Worm (Caenorhabditis elegans) whole organism, L3 larva: ENCODE results near the gene C04B4.1.
"Not testable (repeated sequence)": the region's sequence is repeated elsewhere in the genome, so short reads cannot be mapped to it uniquely, and the experiment has no call there.

Experiments used
- R02D3.7 ChIP-seq: fragments of 150-350 bp; optimal IDR thresholded peaks from 2 replicates; lab custom pipeline; 2014; ENCODE audit warnings: missing biosample characterization, missing genetic modification characterization
- ama-1 ChIP-seq: fragments of 150-350 bp; optimal IDR thresholded peaks from 2 replicates; lab custom pipeline; 2018
- ceh-28 ChIP-seq: fragments of 150-350 bp; optimal IDR thresholded peaks from 2 replicates; lab custom pipeline; 2014; ENCODE audit warnings: missing biosample characterization, missing genetic modification reagents, missing genetic modification characterization
- ceh-82 ChIP-seq: fragments of 150-350 bp; optimal IDR thresholded peaks from 2 replicates; lab custom pipeline; 2014; ENCODE audit warnings: missing biosample characterization, missing genetic modification characterization
- ceh-9 ChIP-seq: sonication (generic microtip); optimal IDR thresholded peaks from 2 replicates; lab custom pipeline; 2018; ENCODE audit warnings: missing biosample characterization, missing genetic modification characterization
- daf-12 ChIP-seq: fragments of 150-350 bp; optimal IDR thresholded peaks from 2 replicates; lab custom pipeline; 2014; ENCODE audit warnings: missing biosample characterization, missing genetic modification reagents, missing genetic modification characterization
- egl-27 ChIP-seq: sonication (generic microtip); optimal IDR thresholded peaks from 4 replicates; lab custom pipeline; 2017; ENCODE audit warnings: missing biosample characterization, missing genetic modification reagents, missing genetic modification characterization
- egl-5 ChIP-seq: fragments of 150-350 bp; optimal IDR thresholded peaks from 2 replicates; lab custom pipeline; 2017; ENCODE audit warnings: missing biosample characterization, missing genetic modification reagents, missing genetic modification characterization, inconsistent platforms
- elt-1 ChIP-seq: fragments of 150-350 bp; optimal IDR thresholded peaks from 2 replicates; lab custom pipeline; 2014; ENCODE audit warnings: missing biosample characterization, missing genetic modification characterization
- elt-2 ChIP-seq: sonication (generic microtip); optimal IDR thresholded peaks from 2 replicates; lab custom pipeline; 2016; ENCODE audit warnings: missing genetic modification reagents, mild to moderate bottlenecking, missing genetic modification characterization, missing compliant biosample characterization
- eor-1 ChIP-seq, 2 experiments: fragments of 150-350 bp; optimal IDR thresholded peaks; 2 replicates each; lab custom pipeline; 2014 to 2018; ENCODE audit warnings: missing biosample characterization in 2 of 2, missing genetic modification characterization in 2 of 2
- fkh-10 ChIP-seq: sonication (generic microtip); optimal IDR thresholded peaks from 2 replicates; lab custom pipeline; 2017; ENCODE audit warnings: missing biosample characterization, missing genetic modification reagents, missing genetic modification characterization
- fkh-2 ChIP-seq: fragments of 150-350 bp; optimal IDR thresholded peaks from 2 replicates; lab custom pipeline; 2014; ENCODE audit warnings: missing biosample characterization, missing genetic modification reagents, missing genetic modification characterization
- fos-1 ChIP-seq: fragments of 150-350 bp; optimal IDR thresholded peaks from 2 replicates; lab custom pipeline; 2014; ENCODE audit warnings: missing biosample characterization, missing genetic modification characterization
- hmg-11 ChIP-seq: sonication (generic microtip); optimal IDR thresholded peaks from 2 replicates; lab custom pipeline; 2016; ENCODE audit warnings: missing genetic modification characterization, missing compliant biosample characterization
- jun-1 ChIP-seq: fragments of 150-350 bp; optimal IDR thresholded peaks from 2 replicates; lab custom pipeline; 2014; ENCODE audit warnings: missing biosample characterization, missing genetic modification reagents, missing genetic modification characterization
- lin-39 ChIP-seq: fragments of 150-350 bp; optimal IDR thresholded peaks from 2 replicates; lab custom pipeline; 2018; ENCODE audit warnings: missing biosample characterization, missing genetic modification reagents, missing genetic modification characterization
- lsy-12 ChIP-seq: sonication (generic microtip); optimal IDR thresholded peaks from 2 replicates; lab custom pipeline; 2016; ENCODE audit warnings: mild to moderate bottlenecking, missing genetic modification characterization, missing compliant biosample characterization
- nfya-1 ChIP-seq: sonication (generic microtip); optimal IDR thresholded peaks from 2 replicates; lab custom pipeline; 2017; ENCODE audit warnings: missing genetic modification characterization, mild to moderate bottlenecking, missing compliant biosample characterization, antibody characterized with exemption, moderate library complexity; ENCODE audit not compliant: insufficient read depth
- nhr-11 ChIP-seq: fragments of 150-350 bp; optimal IDR thresholded peaks from 2 replicates; lab custom pipeline; 2014; ENCODE audit warnings: missing biosample characterization, missing genetic modification characterization
- nhr-12 ChIP-seq: fragments of 150-350 bp; optimal IDR thresholded peaks from 2 replicates; lab custom pipeline; 2014; ENCODE audit warnings: missing biosample characterization, missing genetic modification characterization
- nhr-23 ChIP-seq: fragments of 150-350 bp; optimal IDR thresholded peaks from 2 replicates; lab custom pipeline; 2014; ENCODE audit warnings: missing biosample characterization, missing genetic modification reagents, missing genetic modification characterization
- nhr-237 ChIP-seq: fragments of 150-350 bp; optimal IDR thresholded peaks from 2 replicates; lab custom pipeline; 2014; ENCODE audit warnings: missing biosample characterization, missing genetic modification characterization
- nhr-28 ChIP-seq: fragments of 150-350 bp; optimal IDR thresholded peaks from 2 replicates; lab custom pipeline; 2014; ENCODE audit warnings: missing biosample characterization, missing genetic modification characterization
- nhr-43 ChIP-seq: sonication (generic microtip); optimal IDR thresholded peaks from 2 replicates; lab custom pipeline; 2016; ENCODE audit warnings: mild to moderate bottlenecking, missing genetic modification characterization, missing compliant biosample characterization; ENCODE audit not compliant: poor library complexity, severe bottlenecking
- nhr-76 ChIP-seq: fragments of 150-350 bp; sonication (generic microtip); optimal IDR thresholded peaks from 5 replicates; lab custom pipeline; 2014; ENCODE audit warnings: missing biosample characterization, missing genetic modification characterization
- pha-4 ChIP-seq: fragments of 150-350 bp; optimal IDR thresholded peaks from 2 replicates; lab custom pipeline; 2014; ENCODE audit warnings: missing biosample characterization, missing genetic modification reagents, missing genetic modification characterization
- pqm-1 ChIP-seq: fragments of 150-350 bp; optimal IDR thresholded peaks from 2 replicates; lab custom pipeline; 2017; ENCODE audit warnings: missing biosample characterization, missing genetic modification characterization, inconsistent platforms
- skn-1 ChIP-seq: fragments of 150-350 bp; optimal IDR thresholded peaks from 2 replicates; lab custom pipeline; 2014; ENCODE audit warnings: missing biosample characterization, missing genetic modification characterization
- tbx-2 ChIP-seq: sonication (generic microtip); optimal IDR thresholded peaks from 2 replicates; lab custom pipeline; 2016; ENCODE audit warnings: mild to moderate bottlenecking, missing genetic modification characterization, missing compliant biosample characterization
- unc-39 ChIP-seq: sonication (generic microtip); optimal IDR thresholded peaks from 4 replicates; lab custom pipeline; 2017; ENCODE audit warnings: missing biosample characterization, missing genetic modification characterization
- unc-62 ChIP-seq: fragments of 150-350 bp; sonication (generic microtip); optimal IDR thresholded peaks from 4 replicates; lab custom pipeline; 2014; ENCODE audit warnings: missing biosample characterization, missing genetic modification reagents, missing genetic modification characterization
- zag-1 ChIP-seq: fragments of 150-350 bp; optimal IDR thresholded peaks from 2 replicates; lab custom pipeline; 2014; ENCODE audit warnings: missing biosample characterization, missing genetic modification characterization
- ztf-4 ChIP-seq: fragments of 150-350 bp; optimal IDR thresholded peaks from 2 replicates; lab custom pipeline; 2014; ENCODE audit warnings: missing biosample characterization, missing genetic modification characterization

The C04B4.1 gene

ce11 chrX:12296392-12296791 lies 15.8 kb downstream of the C04B4.1 start, which contains the start of gene W06D11.2:
Gene W06D11.2 (minus strand): TSS chrX:12296730.
- TF ChIP-seq zag-1 (tag; lab: Kevin White, UChicago) (no peak), nhr-12 (tag; lab: Kevin White, UChicago) (no peak), unc-62 (no peak), nfya-1 (tag; lab: Kevin White, UChicago) (no peak), nhr-11 (tag; lab: Kevin White, UChicago) (no peak), jun-1 (tag; lab: Kevin White, UChicago) (no peak), nhr-237 (tag; lab: Kevin White, UChicago) (no peak), egl-5 (tag; lab: Kevin White, UChicago) (no peak), skn-1 (tag; lab: Kevin White, UChicago) (no peak), nhr-43 (no peak), ztf-4 (tag; lab: Kevin White, UChicago) (no peak), hmg-11 (tag; lab: Kevin White, UChicago) (no peak), pha-4 (tag; lab: Kevin White, UChicago) (no peak), fkh-2 (tag; lab: Kevin White, UChicago) (no peak), R02D3.7 (tag; lab: Kevin White, UChicago) (no peak), ceh-9 (no peak), eor-1 (tag; optimal IDR thresholded peaks at IDR 0.05; lab: Kevin White, UChicago) (no peak), egl-27 (tag; lab: Kevin White, UChicago) (no peak)

ce11 chrX:12298324-12298723 lies 17.7 kb downstream of the C04B4.1 start, which contains the start of gene W06D11.3:
Gene W06D11.3 (plus strand): TSS chrX:12298683.
- TF ChIP-seq ceh-28 (no peak), fos-1 (tag; lab: Kevin White, UChicago) (no peak), unc-39 (no peak), nhr-23 (no peak), nhr-28 (tag; lab: Kevin White, UChicago) (no peak)
- TF ChIP-seq, all 47 proteins: peak for 0

- no peak for TF ChIP-seq ama-1
- no peak for TF ChIP-seq nhr-237 (tag; lab: Kevin White, UChicago)
- TF ChIP-seq ceh-82 (tag; lab: Kevin White, UChicago): no peak
- no peak for TF ChIP-seq skn-1 (tag; lab: Kevin White, UChicago)
- no peak for TF ChIP-seq egl-5 (tag; lab: Kevin White, UChicago)
- TF ChIP-seq elt-1 (tag; lab: Kevin White, UChicago): no peak
- TF ChIP-seq eor-1 (tag; optimal IDR thresholded peaks at IDR 0.05; lab: Kevin White, UChicago): no peak
Observed at ce11 chrX:12299834-12300233, 19.3 kb downstream of the C04B4.1 start, which contains the start of gene W06D11.5. Gene W06D11.5 (plus strand): TSS chrX:12300134.

- TF ChIP-seq nhr-76 (tag; lab: Kevin White, UChicago); eor-1 (tag; optimal IDR thresholded peaks at IDR 0.05; lab: Kevin White, UChicago); pha-4 (tag; lab: Kevin White, UChicago): not testable (repeated sequence)
Observed at ce11 chrX:12302755-12303154, 22.2 kb downstream of the C04B4.1 start, which contains the start of gene dot-1.3. Gene dot-1.3 (minus strand): TSS chrX:12302855.

ce11 chrX:12304231-12304630 lies 23.7 kb downstream of the C04B4.1 start:
- TF ChIP-seq fkh-2 (tag; lab: Kevin White, UChicago): no peak
- TF ChIP-seq tbx-2 (tag; lab: Kevin White, UChicago): no peak
- TF ChIP-seq pha-4 (tag; lab: Kevin White, UChicago): no peak
- no peak for TF ChIP-seq fos-1 (tag; lab: Kevin White, UChicago)
- no peak for TF ChIP-seq daf-12 (tag; lab: Kevin White, UChicago)
- no peak for TF ChIP-seq lsy-12 (tag; lab: Kevin White, UChicago)
- TF ChIP-seq fkh-10 (GFP tag; lab: Kevin White, UChicago): no peak
- no peak for TF ChIP-seq lin-39 (tag; lab: Kevin White, UChicago)
- TF ChIP-seq jun-1 (tag; lab: Kevin White, UChicago): no peak
- no peak for TF ChIP-seq elt-1 (tag; lab: Kevin White, UChicago)
- TF ChIP-seq hmg-11 (tag; lab: Kevin White, UChicago): no peak
- no peak for TF ChIP-seq elt-2 (tag; lab: Kevin White, UChicago)
- TF ChIP-seq pqm-1 (tag; lab: Kevin White, UChicago): no peak
